Worm (Caenorhabditis elegans): Measurements from ENCODE around the gene lys-7.

lys-7 gene

ce11 chrV:3482550-3483002 lies at the start of gene lys-7:
TSS of gene lys-7 (minus strand) at chrV:3482600.
- TF ChIP-seq nhr-11 (tag; optimal IDR thresholded peaks at IDR 0.05), result no peak

DNA sequence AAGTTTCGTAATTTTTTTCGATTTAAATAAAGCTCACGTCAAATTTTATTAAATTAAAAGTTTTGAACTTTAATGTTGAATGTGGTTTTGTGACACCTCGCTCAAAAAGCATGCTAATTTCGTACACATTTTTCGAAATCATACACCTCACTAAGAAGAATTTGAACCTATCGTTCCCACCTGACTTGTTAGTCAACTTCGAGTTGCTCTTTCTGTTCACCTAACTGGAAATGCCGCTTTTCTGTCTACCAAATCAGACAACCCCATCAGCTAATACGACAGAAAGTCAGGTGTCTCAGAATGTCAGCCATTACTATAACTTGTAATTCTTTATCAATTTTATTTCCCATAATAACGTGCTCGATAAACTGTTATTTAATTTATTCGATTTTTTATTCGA lies 48.0 kb upstream of the lys-7 start, which contains the start of gene srbc-66:
TSS of gene srbc-66 (plus strand) at position 301 of the 400 bp plus-strand sequence.
- TF ChIP-seq nhr-232 (tag; optimal IDR thresholded peaks at IDR 0.05) (no peak), mec-3 (tag; optimal IDR thresholded peaks at IDR 0.05; ENCODE audit: borderline replicate concordance) (no peak), K02D7.2 (tag; optimal IDR thresholded peaks at IDR 0.05) (no peak), npax-4 (tag; optimal IDR thresholded peaks at IDR 0.05) (no peak), odd-2 (tag; optimal IDR thresholded peaks at IDR 0.05) (no peak), Y22D7AL.16 (tag; optimal IDR thresholded peaks at IDR 0.05) (no peak), ceh-24 (tag; optimal IDR thresholded peaks at IDR 0.05) (no peak), che-1 (tag; optimal IDR thresholded peaks at IDR 0.05) (no peak), dmd-4 (tag; optimal IDR thresholded peaks at IDR 0.05; ENCODE audit: borderline replicate concordance) (no peak), hlh-6 (tag; optimal IDR thresholded peaks at IDR 0.05) (no peak), ceh-6 (GFP tag; optimal IDR thresholded peaks at IDR 0.05) (no peak), ceh-48 (tag; optimal IDR thresholded peaks at IDR 0.05) (no peak), eyg-1 (tag; optimal IDR thresholded peaks at IDR 0.05) (no peak), fkh-10 (GFP tag; optimal IDR thresholded peaks at IDR 0.05) (no peak)

- TF ChIP-seq tbx-2 (tag; optimal IDR thresholded peaks at IDR 0.05), result no peak
- no peak for TF ChIP-seq ceh-6 (GFP tag; optimal IDR thresholded peaks at IDR 0.05)
- no peak for TF ChIP-seq fkh-6 (tag; optimal IDR thresholded peaks at IDR 0.05)
- no peak for TF ChIP-seq sox-2 (GFP tag; IDR thresholded peaks at IDR 0.05)
- no peak for TF ChIP-seq ceh-24 (tag; optimal IDR thresholded peaks at IDR 0.05)
- no peak for TF ChIP-seq ref-2 (tag; optimal IDR thresholded peaks at IDR 0.05)
- TF ChIP-seq ahr-1 (tag; optimal IDR thresholded peaks at IDR 0.05), result no peak
- no peak for TF ChIP-seq K09A11.1 (tag; optimal IDR thresholded peaks at IDR 0.05; ENCODE audit: insufficient read depth)
- no peak for TF ChIP-seq zip-5 (tag; optimal IDR thresholded peaks at IDR 0.05)
- no peak for TF ChIP-seq pax-1 (tag; optimal IDR thresholded peaks at IDR 0.05)
- no peak for TF ChIP-seq ztf-16 (tag; optimal IDR thresholded peaks at IDR 0.05)
- no peak for TF ChIP-seq dve-1 (tag; optimal IDR thresholded peaks at IDR 0.05)
- no peak for TF ChIP-seq ceh-19 (GFP tag; optimal IDR thresholded peaks at IDR 0.05)
- TF ChIP-seq fax-1 (tag; optimal IDR thresholded peaks at IDR 0.05), result no peak
- no peak for TF ChIP-seq ttx-3 (tag; optimal IDR thresholded peaks at IDR 0.05)
- no peak for TF ChIP-seq T23F11.4 (GFP tag; optimal IDR thresholded peaks at IDR 0.05)
- TF ChIP-seq ceh-2 (tag; optimal IDR thresholded peaks at IDR 0.05), result no peak
- no peak for TF ChIP-seq hlh-8 (tag; optimal IDR thresholded peaks at IDR 0.05)
These were observed 44.5 kb upstream of the lys-7 start, which contains the start of gene str-260 for ce11 chrV:3526882-3527281. TSS of gene str-260 (plus strand) at chrV:3527182.

DNA sequence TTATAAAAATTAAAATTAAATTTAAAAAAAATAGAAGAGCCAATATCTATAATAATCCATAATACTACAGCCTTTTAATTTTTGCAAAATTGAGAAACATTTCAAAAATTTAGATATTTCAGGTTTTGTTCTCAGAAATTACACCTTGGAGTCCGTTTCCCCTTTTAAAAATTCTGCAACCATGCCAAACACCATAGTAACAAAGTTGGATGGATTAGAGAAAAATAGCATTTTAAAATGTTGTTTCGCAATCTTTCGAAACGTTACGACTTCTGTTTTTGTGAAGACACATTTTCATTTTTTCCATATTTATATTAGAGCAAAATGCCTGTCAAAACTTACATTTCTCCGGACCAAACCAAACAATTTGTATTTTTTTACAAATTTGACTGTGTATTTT lies 42.6 kb upstream of the lys-7 start, which contains the start of gene T24A6.7:
TSS of gene T24A6.7 (plus strand) at position 301 of the 400 bp plus-strand sequence.
- no peak for TF ChIP-seq elt-4 (tag; optimal IDR thresholded peaks at IDR 0.05)
- no peak for TF ChIP-seq unc-3 (GFP tag; conservative IDR thresholded peaks at IDR 0.05)
- no peak for TF ChIP-seq unc-3 (tag; optimal IDR thresholded peaks at IDR 0.05)
- TF ChIP-seq pat-9 (tag; optimal IDR thresholded peaks at IDR 0.05), result no peak
- TF ChIP-seq F13H6.1 (tag; optimal IDR thresholded peaks at IDR 0.05), result no peak
- TF ChIP-seq dmd-4 (tag; optimal IDR thresholded peaks at IDR 0.05; ENCODE audit: borderline replicate concordance), result no peak
- TF ChIP-seq ceh-9 (tag; optimal IDR thresholded peaks at IDR 0.05), result no peak
- TF ChIP-seq madf-2 (tag; optimal IDR thresholded peaks at IDR 0.05), result no peak
- no peak for TF ChIP-seq npax-4 (tag; optimal IDR thresholded peaks at IDR 0.05)
- TF ChIP-seq ceh-34 (tag; optimal IDR thresholded peaks at IDR 0.05), result no peak
- TF ChIP-seq unc-86 (tag; optimal IDR thresholded peaks at IDR 0.05), result no peak
- no peak for TF ChIP-seq sox-4 (tag; optimal IDR thresholded peaks at IDR 0.05)
- no peak for TF ChIP-seq gmeb-2 (tag; optimal IDR thresholded peaks at IDR 0.05)
- TF ChIP-seq sox-2 (GFP tag; IDR thresholded peaks at IDR 0.05), result no peak
- no peak for TF ChIP-seq eyg-1 (tag; optimal IDR thresholded peaks at IDR 0.05)
- no peak for TF ChIP-seq hlh-6 (tag; optimal IDR thresholded peaks at IDR 0.05)
- TF ChIP-seq lim-6 (tag; optimal IDR thresholded peaks at IDR 0.05), result no peak
- TF ChIP-seq ceh-45 (GFP tag; IDR thresholded peaks at IDR 0.05), result no peak
- TF ChIP-seq K02D7.2 (tag; optimal IDR thresholded peaks at IDR 0.05), result no peak
